Worm (Caenorhabditis elegans) whole organism, L1 larva: ENCODE measurements around the gene teg-1.

Experiments
- C04F5.9 ChIP-seq: sonication (generic microtip); optimal IDR thresholded peaks from 2 replicates; lab custom pipeline; 2016; ENCODE audit warnings: missing genetic modification characterization, missing compliant biosample characterization
- C34B4.2 ChIP-seq: sonication (generic microtip); optimal IDR thresholded peaks from 2 replicates; lab custom pipeline; 2017; ENCODE audit warnings: mild to moderate bottlenecking, missing genetic modification characterization, missing compliant biosample characterization
- Y116A8C.19 ChIP-seq: sonication (generic microtip); optimal IDR thresholded peaks from 2 replicates; lab custom pipeline; 2016; ENCODE audit warnings: missing compliant biosample characterization, missing genetic modification characterization, borderline replicate concordance
- ceh-63 ChIP-seq: fragments of 200-800 bp; sonication (Bioruptor generic); optimal IDR thresholded peaks from 2 replicates; lab custom pipeline; 2018; ENCODE audit warnings: mild to moderate bottlenecking, missing genetic modification characterization, missing compliant biosample characterization
- ceh-88 ChIP-seq: fragments of 200-800 bp; sonication (Bioruptor generic); IDR thresholded peaks from 2 replicates; pipeline ENCODE4 v1.3.6; 2022; ENCODE audit warnings: missing genetic modification characterization, missing compliant biosample characterization
- ceh-90 ChIP-seq: sonication (generic microtip); optimal IDR thresholded peaks from 2 replicates; lab custom pipeline; 2016; ENCODE audit warnings: missing genetic modification characterization, missing compliant biosample characterization
- efl-1 ChIP-seq, 4 experiments: fragments of 150-350 bp; optimal IDR thresholded peaks in 3 of 4; peaks in 1 of 4; 1 replicate in 1 of 4; 2 replicates in 3 of 4; lab custom pipeline; 2014; ENCODE audit warnings: missing biosample characterization in 2 of 4, missing genetic modification characterization in 2 of 4, missing genetic modification reagents in 2 of 4
- egl-27 ChIP-seq, 2 experiments: fragments of 150-350 bp in 1 of 2; sonication (generic microtip); optimal IDR thresholded peaks; 3 replicates each; lab custom pipeline; 2017 to 2018; ENCODE audit warnings: missing biosample characterization in 2 of 2, missing genetic modification characterization in 2 of 2, missing genetic modification reagents in 2 of 2
- elt-2 ChIP-seq: sonication (generic microtip); optimal IDR thresholded peaks from 2 replicates; lab custom pipeline; 2016; ENCODE audit warnings: missing genetic modification characterization, mild to moderate bottlenecking, inconsistent platforms, missing compliant biosample characterization, missing genetic modification reagents
- fkh-10 ChIP-seq: sonication (generic microtip); optimal IDR thresholded peaks from 2 replicates; lab custom pipeline; 2017; ENCODE audit warnings: missing biosample characterization, missing genetic modification reagents, missing genetic modification characterization
- fkh-4 ChIP-seq: sonication (generic microtip); optimal IDR thresholded peaks from 2 replicates; lab custom pipeline; 2016; ENCODE audit warnings: missing compliant biosample characterization, missing genetic modification characterization, borderline replicate concordance
- grh-1 ChIP-seq: fragments of 200-800 bp; sonication (Bioruptor generic); IDR thresholded peaks from 2 replicates; pipeline ENCODE4 v1.3.6; 2022; ENCODE audit warnings: missing genetic modification reagents, missing genetic modification characterization, missing compliant biosample characterization
- hlh-4 ChIP-seq: sonication (generic microtip); optimal IDR thresholded peaks from 2 replicates; lab custom pipeline; 2016; ENCODE audit warnings: mild to moderate bottlenecking, missing genetic modification characterization, missing compliant biosample characterization
- irx-1 ChIP-seq: sonication (generic microtip); optimal IDR thresholded peaks from 2 replicates; lab custom pipeline; 2016; ENCODE audit warnings: missing genetic modification characterization, missing compliant biosample characterization
- lin-13 ChIP-seq: fragments of 150-350 bp; optimal IDR thresholded peaks from 2 replicates; lab custom pipeline; 2014; ENCODE audit warnings: missing biosample characterization, missing genetic modification reagents, missing genetic modification characterization
- lin-15B ChIP-seq: fragments of 150-350 bp; sonication (generic microtip); optimal IDR thresholded peaks from 3 replicates; lab custom pipeline; 2014; ENCODE audit warnings: missing biosample characterization, missing genetic modification characterization
- lin-39 ChIP-seq: fragments of 150-350 bp; optimal IDR thresholded peaks from 2 replicates; lab custom pipeline; 2014; ENCODE audit warnings: missing biosample characterization, missing genetic modification reagents, missing genetic modification characterization
- lir-3 ChIP-seq: sonication (generic microtip); optimal IDR thresholded peaks from 2 replicates; lab custom pipeline; 2016; ENCODE audit warnings: mild to moderate bottlenecking, missing genetic modification characterization, moderate library complexity, missing compliant biosample characterization; ENCODE audit not compliant: poor library complexity
- mdl-1 ChIP-seq, 2 experiments: fragments of 150-350 bp; optimal IDR thresholded peaks; 2 replicates each; lab custom pipeline; 2014 to 2017; ENCODE audit warnings: missing biosample characterization in 2 of 2, missing genetic modification characterization in 2 of 2, inconsistent platforms in 1 of 2
- mef-2 ChIP-seq: fragments of 150-350 bp; optimal IDR thresholded peaks from 2 replicates; lab custom pipeline; 2014; ENCODE audit warnings: missing biosample characterization, missing genetic modification characterization
- mep-1 ChIP-seq: fragments of 150-350 bp; optimal IDR thresholded peaks from 2 replicates; lab custom pipeline; 2014; ENCODE audit warnings: missing biosample characterization, missing genetic modification characterization
- nhr-11 ChIP-seq: fragments of 150-350 bp; optimal IDR thresholded peaks from 2 replicates; lab custom pipeline; 2014; ENCODE audit warnings: missing biosample characterization, missing genetic modification characterization
- nhr-12 ChIP-seq: sonication (generic microtip); optimal IDR thresholded peaks from 2 replicates; lab custom pipeline; 2017; ENCODE audit warnings: missing biosample characterization, missing genetic modification characterization
- nhr-20 ChIP-seq: sonication (generic microtip); optimal IDR thresholded peaks from 2 replicates; lab custom pipeline; 2016; ENCODE audit warnings: mild to moderate bottlenecking, missing genetic modification characterization, missing compliant biosample characterization
- nhr-237 ChIP-seq: fragments of 150-350 bp; optimal IDR thresholded peaks from 2 replicates; lab custom pipeline; 2014; ENCODE audit warnings: missing biosample characterization, missing genetic modification characterization
- nhr-28 ChIP-seq: fragments of 150-350 bp; optimal IDR thresholded peaks from 2 replicates; lab custom pipeline; 2014; ENCODE audit warnings: missing biosample characterization, missing genetic modification characterization
- nhr-90 ChIP-seq: sonication (generic microtip); optimal IDR thresholded peaks from 2 replicates; lab custom pipeline; 2016; ENCODE audit warnings: mild to moderate bottlenecking, missing genetic modification characterization, missing compliant biosample characterization; ENCODE audit not compliant: poor library complexity
- pag-3 ChIP-seq: sonication (generic microtip); optimal IDR thresholded peaks from 2 replicates; lab custom pipeline; 2017; ENCODE audit warnings: missing genetic modification characterization, mild to moderate bottlenecking, missing compliant biosample characterization, antibody characterized with exemption, borderline replicate concordance; ENCODE audit not compliant: insufficient read depth
- pax-3 ChIP-seq: fragments of 200-800 bp; sonication (Bioruptor generic); optimal IDR thresholded peaks from 2 replicates; lab custom pipeline; 2018; ENCODE audit warnings: mild to moderate bottlenecking, missing genetic modification characterization, moderate library complexity, missing compliant biosample characterization
- skn-1 ChIP-seq: fragments of 150-350 bp; optimal IDR thresholded peaks from 2 replicates; lab custom pipeline; 2014; ENCODE audit warnings: missing biosample characterization, missing genetic modification characterization
- snu-23 ChIP-seq: sonication (generic microtip); optimal IDR thresholded peaks from 2 replicates; lab custom pipeline; 2016; ENCODE audit warnings: missing genetic modification characterization, missing compliant biosample characterization
- sox-4 ChIP-seq: sonication (generic microtip); optimal IDR thresholded peaks from 2 replicates; lab custom pipeline; 2016; ENCODE audit warnings: missing genetic modification characterization, missing compliant biosample characterization
- swsn-7 ChIP-seq: sonication (generic microtip); optimal IDR thresholded peaks from 2 replicates; lab custom pipeline; 2016; ENCODE audit warnings: missing genetic modification characterization, missing compliant biosample characterization
- tlp-1 ChIP-seq: fragments of 150-350 bp; optimal IDR thresholded peaks from 2 replicates; lab custom pipeline; 2014; ENCODE audit warnings: missing biosample characterization, missing genetic modification characterization
- unc-30 ChIP-seq: sonication (generic microtip); optimal IDR thresholded peaks from 2 replicates; lab custom pipeline; 2017; ENCODE audit warnings: missing biosample characterization, missing genetic modification characterization
- unc-86 ChIP-seq: sonication (generic microtip); optimal IDR thresholded peaks from 2 replicates; lab custom pipeline; 2016; ENCODE audit warnings: missing genetic modification characterization, missing compliant biosample characterization
- xbp-1 ChIP-seq: sonication (generic microtip); optimal IDR thresholded peaks from 2 replicates; lab custom pipeline; 2016; ENCODE audit warnings: missing genetic modification characterization, missing compliant biosample characterization
- ztf-4 ChIP-seq: fragments of 150-350 bp; optimal IDR thresholded peaks from 2 replicates; lab custom pipeline; 2014; ENCODE audit warnings: missing biosample characterization, missing genetic modification characterization

teg-1 gene

ce11 chrIII:11279954-11280353, 38.1 kb downstream of the teg-1 start:
- no peak for TF ChIP-seq snu-23 (GFP tag; lab: Kevin White, UChicago)

DNA sequence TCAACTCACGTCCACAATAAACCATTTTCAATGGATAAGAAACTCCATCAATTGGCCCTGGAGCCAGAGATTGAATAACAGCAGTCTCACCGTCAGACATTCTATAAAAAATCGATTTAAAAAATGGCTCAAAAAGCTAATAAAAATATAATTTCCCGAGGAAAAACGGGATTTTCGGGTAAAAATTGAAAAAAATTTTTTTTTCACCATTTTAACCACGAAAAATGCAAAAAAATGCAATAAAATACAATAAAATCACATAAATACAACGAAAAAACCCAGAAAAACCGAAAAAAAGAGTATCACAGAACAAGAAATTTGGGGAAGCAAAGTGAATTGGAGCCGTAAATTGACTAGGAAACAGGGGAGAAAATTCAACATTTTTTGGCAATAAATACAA, 39.2 kb downstream of the teg-1 start, which contains the start of gene Y47D3A.21:
Y47D3A.21 (minus strand) TSS at position 101 of the 400 bp plus-strand sequence.
- no peak for TF ChIP-seq unc-30 (tag; lab: Kevin White, UChicago)
- no peak for TF ChIP-seq nhr-28
- TF ChIP-seq efl-1 (optimal IDR thresholded peaks at IDR 0.05; lab: Kevin White, UChicago): no peak
- TF ChIP-seq efl-1 (GFP tag; optimal IDR thresholded peaks at IDR 0.05 in 1 of 2; lab: Kevin White, UChicago): peak in 1 of 2 experiments; percentile 21
- no peak for TF ChIP-seq pax-3 (tag; lab: Kevin White, UChicago)
- TF ChIP-seq C04F5.9 (tag; lab: Kevin White, UChicago): no peak
- TF ChIP-seq, all 84 proteins: peak for 1

ce11 chrIII:11274590-11275116, 43.4 kb downstream of the teg-1 start, which contains the start of gene Y47D3A.20:
Gene Y47D3A.20, plus strand, starts transcription at chrIII:11275066.
- TF ChIP-seq efl-1 (optimal IDR thresholded peaks at IDR 0.05; lab: Kevin White, UChicago) (no peak), efl-1 (GFP tag; optimal IDR thresholded peaks at IDR 0.05 in 1 of 2; lab: Kevin White, UChicago) (peak in 1 of 2 experiments; percentile 24), irx-1 (tag; lab: Kevin White, UChicago) (no peak), sox-4 (no peak), pag-3 (tag; lab: Kevin White, UChicago) (no peak), ztf-4 (tag; lab: Kevin White, UChicago) (no peak), lin-15B (tag; lab: Kevin White, UChicago) (no peak), elt-2 (tag; lab: Kevin White, UChicago) (no peak)

DNA sequence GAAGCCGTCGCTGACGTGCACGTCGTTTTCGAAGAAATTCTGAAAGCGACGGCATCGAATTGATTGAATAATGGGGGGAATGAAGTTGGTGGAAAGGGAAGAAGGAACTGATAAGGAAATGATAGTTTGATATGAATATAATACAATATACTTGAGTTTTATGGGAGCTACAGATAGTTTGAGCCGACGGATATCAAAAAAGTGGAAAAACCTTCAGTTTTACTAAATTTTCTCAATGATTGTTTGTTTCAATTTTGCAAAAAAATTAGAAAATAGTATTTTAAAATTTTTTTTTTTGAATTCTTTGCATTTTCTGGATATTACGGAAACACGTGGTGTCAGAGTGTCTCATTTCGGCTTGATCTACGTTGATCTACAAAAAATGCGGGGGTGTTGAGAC, 47.2 kb downstream of the teg-1 start, which contains the start of gene obr-1:
obr-1 (minus strand) TSS at position 101 of the 400 bp plus-strand sequence.
- TF ChIP-seq ceh-90 (tag; lab: Kevin White, UChicago) (no peak), unc-86 (tag; lab: Kevin White, UChicago) (no peak), nhr-90 (tag; lab: Kevin White, UChicago) (no peak), nhr-237 (tag; lab: Kevin White, UChicago) (no peak), ceh-63 (GFP tag; lab: Kevin White, UChicago) (no peak), lin-13 (GFP tag; lab: Kevin White, UChicago) (no peak), mdl-1 (tag; optimal IDR thresholded peaks at IDR 0.05; lab: Kevin White, UChicago) (no peak), xbp-1 (tag; lab: Kevin White, UChicago) (no peak), efl-1 (optimal IDR thresholded peaks at IDR 0.05; lab: Kevin White, UChicago) (no peak), efl-1 (GFP tag; optimal IDR thresholded peaks at IDR 0.05 in 1 of 2; lab: Kevin White, UChicago) (no peak), lin-15B (tag; lab: Kevin White, UChicago) (no peak), Y116A8C.19 (tag; lab: Kevin White, UChicago) (no peak), lin-39 (tag; lab: Kevin White, UChicago) (no peak), swsn-7 (tag; lab: Kevin White, UChicago) (no peak), lir-3 (no peak), ceh-88 (GFP tag; lab: Robert Waterston, UW) (no peak), tlp-1 (no peak), nhr-11 (tag; lab: Kevin White, UChicago) (no peak), elt-2 (tag; lab: Kevin White, UChicago) (no peak), C34B4.2 (no peak), fkh-4 (tag; lab: Kevin White, UChicago) (no peak)

DNA sequence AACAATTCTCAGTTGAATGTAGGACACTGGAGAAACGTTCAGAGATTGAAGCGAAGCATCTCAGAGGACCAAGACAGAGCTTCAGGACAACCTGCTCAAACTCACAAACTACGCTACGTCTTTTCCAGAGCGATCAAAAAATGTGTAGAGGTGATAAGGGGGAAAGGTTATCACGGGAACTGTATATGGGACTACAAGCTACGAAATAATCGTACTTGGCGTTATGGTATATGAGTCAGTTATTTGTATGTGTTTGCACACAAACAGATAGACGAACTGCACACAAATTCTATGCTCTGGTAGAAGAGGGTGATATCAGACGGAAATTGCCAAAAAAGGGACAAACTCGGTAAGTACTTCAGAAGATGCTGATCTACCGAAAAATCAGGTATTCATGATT, 48.8 kb downstream of the teg-1 start:
- TF ChIP-seq C34B4.2 (no peak), grh-1 (GFP tag; lab: Robert Waterston, UW) (no peak), egl-27 (tag; optimal IDR thresholded peaks at IDR 0.05; lab: Kevin White, UChicago) (no peak), skn-1 (tag; lab: Kevin White, UChicago) (no peak), mef-2 (no peak), nhr-20 (no peak), efl-1 (optimal IDR thresholded peaks at IDR 0.05; lab: Kevin White, UChicago) (no peak), efl-1 (GFP tag; optimal IDR thresholded peaks at IDR 0.05 in 1 of 2; lab: Kevin White, UChicago) (peak in 1 of 2 experiments; percentile 36), fkh-4 (tag; lab: Kevin White, UChicago) (no peak), nhr-12 (no peak), hlh-4 (tag; lab: Kevin White, UChicago) (no peak), fkh-10 (GFP tag; lab: Kevin White, UChicago) (no peak), mep-1 (tag; lab: Kevin White, UChicago) (no peak), C04F5.9 (tag; lab: Kevin White, UChicago) (no peak), elt-2 (tag; lab: Kevin White, UChicago) (peak; percentile 6)
